Worm (Caenorhabditis elegans): ENCODE results near the gene F07A11.1.

Gene F07A11.1

ce11 chrII:11619895-11620439 is 28.0 kb upstream of the F07A11.1 start:
- TF ChIP-seq W03F9.2 (tag; optimal IDR thresholded peaks at IDR 0.05) (peak; percentile 42), him-1 (tag; optimal IDR thresholded peaks at IDR 0.05) (peak; percentile 71), dao-5 (tag; optimal IDR thresholded peaks at IDR 0.05) (peak; percentile 53)

DNA sequence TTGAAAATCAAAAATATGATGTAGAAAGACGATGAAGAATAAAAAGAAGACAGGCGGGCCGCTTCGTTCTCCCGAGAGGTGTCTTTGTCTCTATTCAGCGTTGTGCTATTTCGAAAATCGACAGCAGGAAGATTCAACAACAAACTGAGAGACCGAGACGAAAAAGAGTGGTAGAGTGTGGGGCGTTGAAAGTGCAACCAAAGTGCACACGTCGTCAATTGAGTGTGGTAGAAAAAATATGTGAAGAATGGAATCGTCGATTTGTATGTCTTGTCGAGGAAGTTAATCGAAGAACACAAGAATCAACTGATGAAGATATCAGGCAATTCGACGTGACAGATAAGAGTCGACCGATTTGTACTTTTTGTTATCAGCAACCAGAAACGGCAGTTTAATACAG is 27.2 kb upstream of the F07A11.1 start:
- TF ChIP-seq him-1 (tag; optimal IDR thresholded peaks at IDR 0.05) (no peak), dao-5 (tag; optimal IDR thresholded peaks at IDR 0.05) (no peak), W03F9.2 (tag; optimal IDR thresholded peaks at IDR 0.05) (no peak)

ce11 chrII:11617715-11618114 is 25.8 kb upstream of the F07A11.1 start:
- no peak for TF ChIP-seq W03F9.2 (tag; optimal IDR thresholded peaks at IDR 0.05)
- no peak for TF ChIP-seq dao-5 (tag; optimal IDR thresholded peaks at IDR 0.05)
- TF ChIP-seq him-1 (tag; optimal IDR thresholded peaks at IDR 0.05) = no peak

- TF ChIP-seq him-1 (tag; optimal IDR thresholded peaks at IDR 0.05) (no peak), W03F9.2 (tag; optimal IDR thresholded peaks at IDR 0.05) (no peak), dao-5 (tag; optimal IDR thresholded peaks at IDR 0.05) (no peak)
Observed at ce11 chrII:11616333-11616942, 24.5 kb upstream of the F07A11.1 start.

- TF ChIP-seq W03F9.2 (tag; optimal IDR thresholded peaks at IDR 0.05) = no peak
- no peak for TF ChIP-seq dao-5 (tag; optimal IDR thresholded peaks at IDR 0.05)
- no peak for TF ChIP-seq him-1 (tag; optimal IDR thresholded peaks at IDR 0.05)
Observed at ce11 chrII:11614103-11614857, 22.4 kb upstream of the F07A11.1 start.

- no peak for TF ChIP-seq W03F9.2 (tag; optimal IDR thresholded peaks at IDR 0.05)
- no peak for TF ChIP-seq him-1 (tag; optimal IDR thresholded peaks at IDR 0.05)
- no peak for TF ChIP-seq dao-5 (tag; optimal IDR thresholded peaks at IDR 0.05)
Observed at ce11 chrII:11612034-11612723, 20.3 kb upstream of the F07A11.1 start, which contains the start of gene F07A11.5. Gene F07A11.5, plus strand, starts transcription at chrII:11612300.

DNA sequence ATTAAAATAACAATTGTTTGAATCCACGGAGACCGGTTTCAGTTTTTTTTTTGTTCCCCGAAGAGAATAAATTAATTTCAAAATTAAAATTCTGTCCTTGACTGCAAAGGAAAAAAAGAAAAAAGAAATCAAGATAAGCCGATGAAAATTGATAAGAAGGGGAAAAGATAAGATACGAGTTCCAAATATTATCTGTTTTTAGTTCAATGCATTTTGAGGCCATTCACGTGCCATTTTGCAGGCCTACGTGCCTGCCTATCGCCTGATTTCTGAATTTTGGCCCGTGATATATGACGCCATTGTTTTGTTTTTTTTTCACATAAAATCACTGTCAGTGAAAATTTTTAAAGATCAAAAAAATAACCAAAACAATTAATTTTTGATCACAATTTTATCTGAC is 19.5 kb upstream of the F07A11.1 start:
- TF ChIP-seq W03F9.2 (tag; optimal IDR thresholded peaks at IDR 0.05) (no peak), dao-5 (tag; optimal IDR thresholded peaks at IDR 0.05) (no peak), him-1 (tag; optimal IDR thresholded peaks at IDR 0.05) (no peak)

DNA sequence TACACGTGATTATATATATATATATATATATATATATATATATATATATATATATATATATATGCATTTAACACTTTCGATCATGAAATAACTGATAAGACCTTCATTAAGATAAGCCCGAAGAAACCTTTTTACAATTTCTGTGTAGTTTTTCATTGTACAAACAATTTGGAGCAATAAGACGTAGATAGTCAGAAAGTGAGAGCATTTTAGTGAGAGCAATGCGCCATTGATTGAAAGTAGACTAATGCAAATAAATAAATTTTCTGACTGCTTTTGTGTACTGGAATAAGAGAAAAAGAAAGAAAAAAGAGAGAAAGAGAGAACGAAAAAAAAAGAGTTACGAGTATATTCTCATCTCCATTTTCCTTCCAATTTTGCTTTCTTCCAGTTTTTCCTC is 12.7 kb upstream of the F07A11.1 start:
- TF ChIP-seq dao-5 (tag; optimal IDR thresholded peaks at IDR 0.05) = no peak
- no peak for TF ChIP-seq him-1 (tag; optimal IDR thresholded peaks at IDR 0.05)
- TF ChIP-seq W03F9.2 (tag; optimal IDR thresholded peaks at IDR 0.05) = no peak

DNA sequence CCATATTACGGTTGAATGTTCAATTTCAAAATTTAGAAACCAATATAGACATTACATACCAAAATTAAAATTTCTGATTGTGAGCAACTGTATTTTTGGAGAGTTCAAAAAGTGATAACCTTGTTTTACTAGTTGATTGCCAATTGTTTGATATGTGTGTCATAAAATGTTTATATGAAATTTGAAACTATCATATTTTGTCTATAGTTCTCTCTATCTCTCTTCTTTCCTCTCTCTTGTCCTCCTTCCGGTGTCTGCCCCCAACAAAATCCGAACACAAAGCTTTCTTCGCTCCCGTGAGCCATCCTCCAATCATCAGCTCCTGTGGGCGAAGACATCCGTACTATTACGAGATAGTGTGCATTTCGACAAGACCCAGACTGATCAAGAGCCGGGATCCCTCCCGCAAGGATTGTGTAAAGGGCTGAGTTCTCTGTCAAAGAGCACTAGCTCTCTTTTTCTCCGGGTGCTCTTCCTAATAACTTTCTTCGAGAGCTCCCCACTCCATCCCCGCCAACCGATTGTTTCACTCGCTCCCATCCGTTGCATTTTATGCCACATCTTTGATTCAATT is 10.6 kb upstream of the F07A11.1 start:
- TF ChIP-seq W03F9.2 (tag; optimal IDR thresholded peaks at IDR 0.05) (no peak), dao-5 (tag; optimal IDR thresholded peaks at IDR 0.05) (no peak), him-1 (tag; optimal IDR thresholded peaks at IDR 0.05) (no peak)

DNA sequence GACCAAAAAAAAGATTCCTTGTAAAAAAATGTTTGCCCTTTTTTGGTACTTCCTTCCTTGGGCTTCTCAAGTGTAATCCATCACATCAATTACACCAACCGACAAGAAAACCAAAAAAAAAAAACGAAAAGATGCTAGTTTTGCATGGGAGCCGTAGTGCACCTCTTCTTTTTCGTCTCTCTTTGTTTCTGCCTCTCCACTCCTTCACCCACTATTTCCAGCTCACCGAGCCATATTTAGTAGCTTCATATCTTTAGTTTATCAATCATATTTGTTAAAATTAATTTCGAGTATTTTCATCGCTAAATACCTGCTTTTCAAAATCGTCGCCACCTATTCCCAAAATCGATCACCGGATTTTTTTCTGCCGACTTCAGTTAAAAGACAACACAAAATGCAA is 8.8 kb upstream of the F07A11.1 start, which contains the start of gene F07A11.4:
Gene F07A11.4 (plus strand): TSS at position 301 of the 400 bp plus-strand sequence.
- TF ChIP-seq dao-5 (tag; optimal IDR thresholded peaks at IDR 0.05) (no peak), him-1 (tag; optimal IDR thresholded peaks at IDR 0.05) (no peak)

DNA sequence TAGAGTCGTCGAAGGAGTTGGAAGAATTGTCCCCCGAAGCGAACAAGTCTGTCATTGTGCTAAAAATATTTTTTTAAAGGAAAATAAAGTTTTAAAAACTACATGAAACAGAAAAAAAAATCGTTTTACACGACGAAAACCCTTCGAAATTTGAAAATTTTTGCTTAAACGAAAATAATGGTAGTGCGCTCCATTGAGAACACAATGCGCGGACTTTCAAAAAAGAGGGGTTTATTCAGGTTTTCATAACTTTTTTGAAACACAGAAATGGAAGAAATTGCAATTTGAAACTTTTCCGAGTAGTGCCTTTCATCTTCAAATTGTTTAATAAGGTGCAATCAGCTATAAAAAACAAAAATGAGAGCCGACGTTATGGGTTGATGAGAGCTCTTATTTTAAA is 7.8 kb upstream of the F07A11.1 start, which contains the start of gene npp-5:
Gene npp-5 (minus strand): TSS at position 59 of the 400 bp plus-strand sequence.
- TF ChIP-seq dao-5 (tag; optimal IDR thresholded peaks at IDR 0.05) (no peak), W03F9.2 (tag; optimal IDR thresholded peaks at IDR 0.05) (no peak), him-1 (tag; optimal IDR thresholded peaks at IDR 0.05) (no peak)

DNA sequence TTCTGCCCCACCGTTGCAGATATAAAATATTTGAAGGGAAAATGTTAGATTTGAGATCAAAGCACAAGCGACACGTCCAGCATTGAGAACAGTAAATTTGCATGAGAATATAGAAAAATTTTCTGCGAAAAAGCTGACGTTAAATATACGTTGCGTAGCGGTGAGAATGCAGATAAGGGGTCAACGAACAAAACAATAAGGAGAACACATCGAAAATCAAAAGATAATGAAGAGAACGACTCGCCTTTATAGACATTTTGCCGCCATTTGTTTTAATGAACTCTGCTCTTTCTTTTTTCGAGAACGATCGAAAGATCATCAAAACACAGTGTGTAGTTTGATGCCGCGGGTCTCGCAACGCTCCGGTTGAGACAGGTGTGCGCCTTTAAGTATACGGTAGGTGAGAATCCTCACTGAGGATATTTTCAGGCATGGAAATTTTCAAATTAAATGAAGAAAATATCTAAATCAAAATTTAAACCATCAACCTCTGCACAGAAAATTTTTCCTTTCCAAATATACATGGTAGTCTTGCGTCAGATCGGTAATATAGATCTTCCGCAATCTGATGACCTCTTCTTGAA is 4.3 kb upstream of the F07A11.1 start:
- TF ChIP-seq dao-5 (tag; optimal IDR thresholded peaks at IDR 0.05) = no peak
- no peak for TF ChIP-seq him-1 (tag; optimal IDR thresholded peaks at IDR 0.05)
- TF ChIP-seq W03F9.2 (tag; optimal IDR thresholded peaks at IDR 0.05) = no peak

- no peak for TF ChIP-seq him-1 (tag; optimal IDR thresholded peaks at IDR 0.05)
- TF ChIP-seq dao-5 (tag; optimal IDR thresholded peaks at IDR 0.05) = no peak
- TF ChIP-seq W03F9.2 (tag; optimal IDR thresholded peaks at IDR 0.05) = no peak
Observed at ce11 chrII:11595368-11595996, 3.6 kb upstream of the F07A11.1 start, which contains the start of gene gfat-1. Gene gfat-1, minus strand, starts transcription at chrII:11595418.
